Worm (Caenorhabditis elegans): ENCODE data around the gene C18H7.12.

The C18H7.12 gene

ce11 chrIV:593029-593428, 5.4 kb upstream of the C18H7.12 start, which contains the start of gene C18H7.4:
C18H7.4 (plus strand) TSS chrIV:593329.
- TF ChIP-seq tab-1 (GFP tag; IDR thresholded peaks at IDR 0.05) (no peak), ztf-29 (GFP tag; IDR thresholded peaks at IDR 0.05) (no peak), cog-1 (tag; optimal IDR thresholded peaks at IDR 0.05) (no peak), T22C8.4 (GFP tag; IDR thresholded peaks at IDR 0.05) (no peak), ztf-23 (GFP tag; IDR thresholded peaks at IDR 0.05) (no peak), med-1 (GFP tag; optimal IDR thresholded peaks at IDR 0.05; ENCODE audit: insufficient read depth) (no peak), klf-2 (GFP tag; conservative IDR thresholded peaks at IDR 0.05) (no peak), ref-1 (GFP tag; conservative IDR thresholded peaks at IDR 0.05) (no peak), flt-1 (GFP tag; IDR thresholded peaks at IDR 0.05) (no peak)

- no peak for TF ChIP-seq tab-1 (GFP tag; IDR thresholded peaks at IDR 0.05)
Measured at ce11 chrIV:592382-592781, 4.8 kb upstream of the C18H7.12 start, which contains the start of gene C18H7.6. C18H7.6 (minus strand) TSS chrIV:592485.

- TF ChIP-seq ztf-29 (GFP tag; IDR thresholded peaks at IDR 0.05): no peak
- no peak for TF ChIP-seq cog-1 (tag; optimal IDR thresholded peaks at IDR 0.05)
- no peak for TF ChIP-seq tab-1 (GFP tag; IDR thresholded peaks at IDR 0.05)
- no peak for TF ChIP-seq med-1 (GFP tag; optimal IDR thresholded peaks at IDR 0.05; ENCODE audit: insufficient read depth)
- TF ChIP-seq ztf-23 (GFP tag; IDR thresholded peaks at IDR 0.05): no peak
- TF ChIP-seq flt-1 (GFP tag; IDR thresholded peaks at IDR 0.05): no peak
- TF ChIP-seq T22C8.4 (GFP tag; IDR thresholded peaks at IDR 0.05): no peak
- no peak for TF ChIP-seq ref-1 (GFP tag; conservative IDR thresholded peaks at IDR 0.05)
- no peak for TF ChIP-seq klf-2 (GFP tag; conservative IDR thresholded peaks at IDR 0.05)
Measured at ce11 chrIV:584039-584438, 3.6 kb downstream of the C18H7.12 start.

ce11 chrIV:582130-582529, 5.5 kb downstream of the C18H7.12 start, which contains the start of gene F56A11.6:
F56A11.6 (minus strand) TSS chrIV:582230.
- TF ChIP-seq tab-1 (GFP tag; IDR thresholded peaks at IDR 0.05): no peak

ce11 chrIV:580512-580911, 7.1 kb downstream of the C18H7.12 start:
- no peak for TF ChIP-seq klf-2 (GFP tag; conservative IDR thresholded peaks at IDR 0.05)
- TF ChIP-seq tab-1 (GFP tag; IDR thresholded peaks at IDR 0.05): no peak
- TF ChIP-seq T22C8.4 (GFP tag; IDR thresholded peaks at IDR 0.05): no peak
- no peak for TF ChIP-seq ztf-29 (GFP tag; IDR thresholded peaks at IDR 0.05)
- no peak for TF ChIP-seq ztf-23 (GFP tag; IDR thresholded peaks at IDR 0.05)
- no peak for TF ChIP-seq ref-1 (GFP tag; conservative IDR thresholded peaks at IDR 0.05)
- TF ChIP-seq cog-1 (tag; optimal IDR thresholded peaks at IDR 0.05): no peak

- TF ChIP-seq ref-1 (GFP tag; conservative IDR thresholded peaks at IDR 0.05): no peak
- TF ChIP-seq tab-1 (GFP tag; IDR thresholded peaks at IDR 0.05): 0 out of 2 replicates have a peak, but pooled peaks have one; percentile 29
Measured at ce11 chrIV:572487-572886, 15.1 kb downstream of the C18H7.12 start, which contains the start of gene gex-2. gex-2 (plus strand) TSS chrIV:572769.

- no peak for TF ChIP-seq ref-1 (GFP tag; conservative IDR thresholded peaks at IDR 0.05)
- TF ChIP-seq cog-1 (tag; optimal IDR thresholded peaks at IDR 0.05): no peak
- no peak for TF ChIP-seq ztf-29 (GFP tag; IDR thresholded peaks at IDR 0.05)
- no peak for TF ChIP-seq tab-1 (GFP tag; IDR thresholded peaks at IDR 0.05)
- TF ChIP-seq ztf-23 (GFP tag; IDR thresholded peaks at IDR 0.05): no peak
- TF ChIP-seq klf-2 (GFP tag; conservative IDR thresholded peaks at IDR 0.05): no peak
- no peak for TF ChIP-seq med-1 (GFP tag; optimal IDR thresholded peaks at IDR 0.05; ENCODE audit: insufficient read depth)
- TF ChIP-seq T22C8.4 (GFP tag; IDR thresholded peaks at IDR 0.05): no peak
- TF ChIP-seq flt-1 (GFP tag; IDR thresholded peaks at IDR 0.05): no peak
Measured at ce11 chrIV:570799-571300, 16.8 kb downstream of the C18H7.12 start, which contains the start of gene F56A11.5. F56A11.5 (minus strand) TSS chrIV:570849.

ce11 chrIV:564000-564399, 23.6 kb downstream of the C18H7.12 start:
- no peak for TF ChIP-seq med-1 (GFP tag; optimal IDR thresholded peaks at IDR 0.05; ENCODE audit: insufficient read depth)
- no peak for TF ChIP-seq ref-1 (GFP tag; conservative IDR thresholded peaks at IDR 0.05)
- TF ChIP-seq klf-2 (GFP tag; conservative IDR thresholded peaks at IDR 0.05): no peak
- no peak for TF ChIP-seq T22C8.4 (GFP tag; IDR thresholded peaks at IDR 0.05)
- no peak for TF ChIP-seq ztf-23 (GFP tag; IDR thresholded peaks at IDR 0.05)
- no peak for TF ChIP-seq tab-1 (GFP tag; IDR thresholded peaks at IDR 0.05)
- no peak for TF ChIP-seq ztf-29 (GFP tag; IDR thresholded peaks at IDR 0.05)
- no peak for TF ChIP-seq flt-1 (GFP tag; IDR thresholded peaks at IDR 0.05)
- TF ChIP-seq cog-1 (tag; optimal IDR thresholded peaks at IDR 0.05): no peak

ce11 chrIV:563417-563816, 24.2 kb downstream of the C18H7.12 start:
- TF ChIP-seq tab-1 (GFP tag; IDR thresholded peaks at IDR 0.05) (no peak), T22C8.4 (GFP tag; IDR thresholded peaks at IDR 0.05) (no peak), ztf-23 (GFP tag; IDR thresholded peaks at IDR 0.05) (no peak)

- no peak for TF ChIP-seq ztf-23 (GFP tag; IDR thresholded peaks at IDR 0.05)
- no peak for TF ChIP-seq ref-1 (GFP tag; conservative IDR thresholded peaks at IDR 0.05)
- TF ChIP-seq med-1 (GFP tag; optimal IDR thresholded peaks at IDR 0.05; ENCODE audit: insufficient read depth): no peak
- no peak for TF ChIP-seq ztf-29 (GFP tag; IDR thresholded peaks at IDR 0.05)
- no peak for TF ChIP-seq T22C8.4 (GFP tag; IDR thresholded peaks at IDR 0.05)
- TF ChIP-seq cog-1 (tag; optimal IDR thresholded peaks at IDR 0.05): no peak
- no peak for TF ChIP-seq tab-1 (GFP tag; IDR thresholded peaks at IDR 0.05)
- no peak for TF ChIP-seq klf-2 (GFP tag; conservative IDR thresholded peaks at IDR 0.05)
- TF ChIP-seq flt-1 (GFP tag; IDR thresholded peaks at IDR 0.05): no peak
Measured at ce11 chrIV:560780-561179, 26.8 kb downstream of the C18H7.12 start.

- TF ChIP-seq cog-1 (tag; optimal IDR thresholded peaks at IDR 0.05): no peak
- no peak for TF ChIP-seq flt-1 (GFP tag; IDR thresholded peaks at IDR 0.05)
- TF ChIP-seq ztf-29 (GFP tag; IDR thresholded peaks at IDR 0.05): no peak
- no peak for TF ChIP-seq ztf-23 (GFP tag; IDR thresholded peaks at IDR 0.05)
- TF ChIP-seq med-1 (GFP tag; optimal IDR thresholded peaks at IDR 0.05; ENCODE audit: insufficient read depth): no peak
- no peak for TF ChIP-seq T22C8.4 (GFP tag; IDR thresholded peaks at IDR 0.05)
- TF ChIP-seq klf-2 (GFP tag; conservative IDR thresholded peaks at IDR 0.05): no peak
Measured at ce11 chrIV:560314-560713, 27.3 kb downstream of the C18H7.12 start.

All from whole organism, midembryonic.